Fruit fly (Drosophila melanogaster) whole organism, embryonic: ENCODE data around the gene ND-24.
A peak's percentile ranks its signal among the peaks of the same experiment; 100 is the strongest.

Experiments used
- Atf6 ChIP-seq: fragments of 200-800 bp; sonication (Bioruptor generic); IDR thresholded peaks from 2 replicates; pipeline ENCODE4 v1.3.6; 2022; ENCODE audit warnings: missing biosample characterization, missing genetic modification characterization
- Bdp1 ChIP-seq: fragments of 200-800 bp; sonication (Bioruptor generic); optimal IDR thresholded peaks from 3 replicates; lab custom pipeline; 2016; ENCODE audit warnings: missing biosample characterization, missing genetic modification characterization
- Bteb2 ChIP-seq: fragments of 200-800 bp; sonication (Bioruptor generic); optimal IDR thresholded peaks from 2 replicates; lab custom pipeline; 2016; ENCODE audit warnings: missing biosample characterization, missing genetic modification characterization
- CG10209 ChIP-seq: fragments of 200-800 bp; sonication (Bioruptor generic); optimal IDR thresholded peaks from 3 replicates; lab custom pipeline; 2017; ENCODE audit warnings: missing biosample characterization, mild to moderate bottlenecking, missing genetic modification characterization, missing genetic modification reagents
- CG10565 ChIP-seq: fragments of 200-800 bp; sonication (Bioruptor generic); optimal IDR thresholded peaks from 3 replicates; lab custom pipeline; 2016; ENCODE audit warnings: missing biosample characterization, mild to moderate bottlenecking, missing genetic modification characterization
- CG10654 ChIP-seq: fragments of 200-800 bp; sonication (Bioruptor generic); optimal IDR thresholded peaks from 2 replicates; lab custom pipeline; 2016; ENCODE audit warnings: missing biosample characterization, missing genetic modification characterization
- CG11723 ChIP-seq: fragments of 200-800 bp; sonication (Bioruptor generic); optimal IDR thresholded peaks from 2 replicates; lab custom pipeline; 2017; ENCODE audit warnings: missing biosample characterization, mild to moderate bottlenecking, missing genetic modification characterization
- CG1233 ChIP-seq: fragments of 200-800 bp; sonication (Bioruptor generic); optimal IDR thresholded peaks from 4 replicates; lab custom pipeline; 2018; ENCODE audit warnings: missing biosample characterization, mild to moderate bottlenecking, missing genetic modification characterization
- CG13287 ChIP-seq: fragments of 200-800 bp; sonication (Bioruptor generic); IDR thresholded peaks from 2 replicates; pipeline ENCODE4 v1.3.6; 2022; ENCODE audit warnings: missing biosample characterization, missing genetic modification characterization; ENCODE audit not compliant: partially characterized antibody
- CG13424 ChIP-seq: fragments of 200-800 bp; sonication (Bioruptor generic); optimal IDR thresholded peaks from 2 replicates; lab custom pipeline; 2019; ENCODE audit warnings: missing biosample characterization, mild to moderate bottlenecking, missing genetic modification characterization, moderate library complexity
- CG15479 ChIP-seq: fragments of 200-800 bp; sonication (Bioruptor generic); optimal IDR thresholded peaks from 3 replicates; lab custom pipeline; 2019; ENCODE audit warnings: missing biosample characterization, mild to moderate bottlenecking, missing genetic modification characterization, moderate library complexity
- CG1602 ChIP-seq: fragments of 200-800 bp; sonication (Bioruptor generic); optimal IDR thresholded peaks from 3 replicates; lab custom pipeline; 2016; ENCODE audit warnings: missing biosample characterization, missing genetic modification characterization
- CG17328 ChIP-seq: fragments of 200-800 bp; sonication (Bioruptor generic); IDR thresholded peaks from 2 replicates; pipeline ENCODE4 v1.3.6; 2022; ENCODE audit warnings: missing biosample characterization, missing genetic modification characterization
- CG17361 ChIP-seq: fragments of 200-800 bp; sonication (Bioruptor generic); IDR thresholded peaks from 3 replicates; pipeline ENCODE4 v1.3.6; 2022; ENCODE audit warnings: missing biosample characterization, missing genetic modification characterization
- CG17385 ChIP-seq: fragments of 200-800 bp; sonication (Bioruptor generic); optimal IDR thresholded peaks from 3 replicates; lab custom pipeline; 2018; ENCODE audit warnings: missing biosample characterization, mild to moderate bottlenecking, missing genetic modification characterization
- CG17829 ChIP-seq: fragments of 200-800 bp; optimal IDR thresholded peaks from 2 replicates; lab custom pipeline; 2019; ENCODE audit warnings: missing biosample characterization, mild to moderate bottlenecking, missing genetic modification characterization, moderate library complexity
- CG18476 ChIP-seq: fragments of 200-800 bp; sonication (Bioruptor generic); optimal IDR thresholded peaks from 2 replicates; lab custom pipeline; 2016; ENCODE audit warnings: missing biosample characterization, mild to moderate bottlenecking, missing genetic modification characterization
- CG2129 ChIP-seq: fragments of 200-800 bp; sonication (Bioruptor generic); IDR thresholded peaks from 2 replicates; pipeline ENCODE4 v1.3.6; 2022; ENCODE audit warnings: missing biosample characterization, missing genetic modification characterization; ENCODE audit not compliant: partially characterized antibody
- CG2889 ChIP-seq: fragments of 200-800 bp; sonication (Bioruptor generic); IDR thresholded peaks from 3 replicates; pipeline ENCODE4 v1.3.6; 2022; ENCODE audit warnings: missing biosample characterization, missing genetic modification characterization
- CG31224 ChIP-seq: fragments of 200-800 bp; sonication (Bioruptor generic); IDR thresholded peaks from 2 replicates; pipeline ENCODE4 v1.3.6; 2022; ENCODE audit warnings: missing biosample characterization, missing genetic modification characterization
- CG42726 ChIP-seq: fragments of 200-800 bp; sonication (Bioruptor generic); IDR thresholded peaks from 2 replicates; pipeline ENCODE4 v1.3.6; 2022; ENCODE audit warnings: missing biosample characterization, missing genetic modification characterization; ENCODE audit not compliant: partially characterized antibody
- CG6254 ChIP-seq: fragments of 200-800 bp; sonication (Bioruptor generic); optimal IDR thresholded peaks from 3 replicates; lab custom pipeline; 2017; ENCODE audit warnings: mild to moderate bottlenecking, missing biosample characterization, missing genetic modification reagents, missing genetic modification characterization
- CG6683 ChIP-seq: fragments of 200-800 bp; sonication (Bioruptor generic); optimal IDR thresholded peaks from 2 replicates; lab custom pipeline; 2017; ENCODE audit warnings: missing biosample characterization, mild to moderate bottlenecking, missing genetic modification characterization, missing genetic modification reagents
- CG7556 ChIP-seq: fragments of 200-800 bp; sonication (Bioruptor generic); optimal IDR thresholded peaks from 2 replicates; lab custom pipeline; 2017; ENCODE audit warnings: missing biosample characterization, mild to moderate bottlenecking, missing genetic modification characterization
- CG7786 ChIP-seq: fragments of 200-800 bp; sonication (Bioruptor generic); optimal IDR thresholded peaks from 2 replicates; lab custom pipeline; 2016; ENCODE audit warnings: missing biosample characterization, missing genetic modification characterization
- CkIIα-i1 ChIP-seq: fragments of 200-800 bp; sonication (Bioruptor generic); IDR thresholded peaks from 2 replicates; pipeline ENCODE4 v1.3.6; 2022; ENCODE audit warnings: missing biosample characterization, missing genetic modification characterization
- Dek ChIP-seq: fragments of 200-800 bp; sonication (Bioruptor generic); optimal IDR thresholded peaks from 3 replicates; lab custom pipeline; 2019; ENCODE audit warnings: missing biosample characterization, mild to moderate bottlenecking, missing genetic modification characterization, moderate library complexity
- Dip2 ChIP-seq: fragments of 200-800 bp; sonication (Bioruptor generic); IDR thresholded peaks from 2 replicates; pipeline ENCODE4 v1.3.6; 2022; ENCODE audit warnings: missing biosample characterization, missing genetic modification characterization
- Dip3 ChIP-seq: fragments of 200-800 bp; sonication (Bioruptor generic); optimal IDR thresholded peaks from 3 replicates; lab custom pipeline; 2016; ENCODE audit warnings: missing biosample characterization, missing genetic modification characterization
- HLH4C ChIP-seq: fragments of 200-800 bp; sonication (Bioruptor generic); IDR thresholded peaks from 3 replicates; pipeline ENCODE4 v1.3.6; 2022; ENCODE audit warnings: missing biosample characterization, missing genetic modification characterization; ENCODE audit not compliant: partially characterized antibody
- HmgZ ChIP-seq: fragments of 200-800 bp; sonication (Bioruptor generic); optimal IDR thresholded peaks from 2 replicates; lab custom pipeline; 2018; ENCODE audit warnings: missing biosample characterization, mild to moderate bottlenecking, missing genetic modification characterization
- Hmr ChIP-seq: fragments of 200-800 bp; sonication (Bioruptor generic); optimal IDR thresholded peaks from 3 replicates; lab custom pipeline; 2017; ENCODE audit warnings: mild to moderate bottlenecking, missing biosample characterization, missing genetic modification reagents, missing genetic modification characterization
- Hsf ChIP-seq: fragments of 200-800 bp; sonication (Bioruptor generic); optimal IDR thresholded peaks from 3 replicates; lab custom pipeline; 2016; ENCODE audit warnings: missing biosample characterization, missing genetic modification characterization
- Jarid2 ChIP-seq: fragments of 200-800 bp; sonication (Bioruptor generic); optimal IDR thresholded peaks from 3 replicates; lab custom pipeline; 2017; ENCODE audit warnings: mild to moderate bottlenecking, missing biosample characterization, missing genetic modification reagents, missing genetic modification characterization
- Lim3 ChIP-seq: fragments of 200-800 bp; sonication (Bioruptor generic); IDR thresholded peaks from 2 replicates; pipeline ENCODE4 v1.3.6; 2022; ENCODE audit warnings: missing biosample characterization, missing genetic modification characterization
- MBD-R2 ChIP-seq: fragments of 200-800 bp; sonication (Bioruptor generic); IDR thresholded peaks from 2 replicates; pipeline ENCODE4 v1.3.6; 2022; ENCODE audit warnings: missing biosample characterization, missing genetic modification characterization
- Oaz ChIP-seq: fragments of 200-800 bp; sonication (Bioruptor generic); IDR thresholded peaks from 2 replicates; pipeline ENCODE4 v1.3.6; 2022; ENCODE audit warnings: missing biosample characterization, missing genetic modification characterization
- TFAM ChIP-seq: fragments of 200-800 bp; sonication (Bioruptor generic); optimal IDR thresholded peaks from 2 replicates; lab custom pipeline; 2017; ENCODE audit warnings: missing biosample characterization, missing genetic modification characterization, inconsistent platforms
- al ChIP-seq: fragments of 200-800 bp; sonication (Bioruptor generic); IDR thresholded peaks from 2 replicates; pipeline ENCODE4 v1.3.6; 2022; ENCODE audit warnings: missing biosample characterization, missing genetic modification characterization
- ems ChIP-seq: fragments of 200-800 bp; sonication (Bioruptor generic); optimal IDR thresholded peaks from 3 replicates; lab custom pipeline; 2016; ENCODE audit warnings: missing biosample characterization, missing genetic modification characterization
- fru ChIP-seq: fragments of >200 bp; optimal IDR thresholded peaks from 2 replicates; lab custom pipeline; 2017
- gt ChIP-seq: fragments of 200-800 bp; sonication (Bioruptor generic); IDR thresholded peaks from 2 replicates; pipeline ENCODE4 v1.3.6; 2022; ENCODE audit warnings: missing biosample characterization, missing genetic modification characterization
- jing ChIP-seq: fragments of 200-800 bp; sonication (Bioruptor generic); optimal IDR thresholded peaks from 2 replicates; lab custom pipeline; 2018; ENCODE audit warnings: missing biosample characterization, mild to moderate bottlenecking, missing genetic modification characterization
- kay ChIP-seq: fragments of 200-800 bp; sonication (Bioruptor generic); optimal IDR thresholded peaks from 2 replicates; lab custom pipeline; 2016; ENCODE audit warnings: missing biosample characterization, missing genetic modification characterization
- lilli ChIP-seq: fragments of 200-800 bp; sonication (Bioruptor generic); optimal IDR thresholded peaks from 3 replicates; lab custom pipeline; 2016; ENCODE audit warnings: missing biosample characterization, missing genetic modification characterization
- nerfin-1 ChIP-seq: fragments of 200-800 bp; sonication (Bioruptor generic); optimal IDR thresholded peaks from 3 replicates; lab custom pipeline; 2019; ENCODE audit warnings: missing biosample characterization, mild to moderate bottlenecking, missing genetic modification characterization, moderate library complexity
- pan ChIP-seq, 4 experiments: fragments of >200 bp in 3 of 4; fragments of 200-800 bp in 1 of 4; sonication (Bioruptor generic) in 1 of 4; optimal IDR thresholded peaks in 3 of 4; IDR thresholded peaks in 1 of 4; 2 replicates each; pipeline versions ENCODE4 v1.3.6 to Lab custom; 2017 to 2022; ENCODE audit warnings: missing biosample characterization in 2 of 4, missing genetic modification characterization in 2 of 4, mixed read lengths in 1 of 4
- slp2 ChIP-seq: fragments of 200-800 bp; sonication (Bioruptor generic); optimal IDR thresholded peaks from 2 replicates; lab custom pipeline; 2016; ENCODE audit warnings: missing biosample characterization, missing genetic modification characterization
- trh ChIP-seq: fragments of 200-800 bp; sonication (Bioruptor generic); optimal IDR thresholded peaks from 2 replicates; lab custom pipeline; 2016; ENCODE audit warnings: missing biosample characterization, missing genetic modification characterization

ND-24 gene

DNA sequence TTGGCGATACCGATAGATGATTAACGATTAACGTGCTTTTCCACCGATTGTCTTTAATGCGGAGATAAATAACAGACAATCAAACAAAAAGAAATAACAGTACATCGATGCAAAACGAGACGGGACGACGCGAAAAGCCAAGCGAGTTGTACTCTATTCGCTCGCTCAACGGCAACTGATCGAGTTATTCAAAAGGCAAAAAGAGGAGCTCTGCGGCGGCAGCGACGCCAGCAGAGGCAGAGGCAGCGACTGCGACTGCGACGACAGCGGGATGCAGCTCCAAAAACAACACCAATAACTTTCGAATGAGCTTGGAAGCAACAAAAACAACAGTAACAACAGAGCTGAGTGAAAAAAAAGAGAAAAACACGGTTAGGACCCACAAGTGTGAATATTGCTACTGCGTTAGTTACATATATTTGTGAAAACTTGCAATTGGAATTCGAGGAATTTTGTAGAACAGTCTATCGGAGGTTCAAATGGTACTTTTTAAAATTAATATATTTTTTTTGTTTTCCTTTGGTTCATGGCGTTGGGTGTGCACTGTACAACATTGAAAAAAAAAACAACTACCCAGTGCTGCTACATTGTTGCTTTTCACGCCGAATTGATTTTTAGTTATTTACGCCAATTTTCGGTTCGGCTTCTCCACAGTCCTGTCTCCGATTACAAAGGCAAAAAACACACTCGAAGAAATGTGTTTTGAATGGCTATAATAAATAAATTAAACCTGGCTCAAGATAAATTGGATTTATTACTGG, 51.0 kb downstream of the ND-24 start (continued):
- TF ChIP-seq jing (no peak), CG42726 (GFP tag; lab: Robert Waterston, UW) (no peak), CkIIα-i1 (GFP tag; lab: Robert Waterston, UW) (no peak), Dip2 (GFP tag; lab: Robert Waterston, UW) (no peak), Bdp1 (GFP tag; lab: Kevin White, UChicago) (no peak), HmgZ (tag; lab: Kevin White, UChicago) (no peak), CG13424 (peak; percentile 77), CG6254 (peak; percentile 50), al (GFP tag; lab: Robert Waterston, UW) (0 out of 2 replicates have a peak, but pooled peaks have one; percentile 22), CG31224 (no peak), Hmr (peak; percentile 13), lilli (GFP tag; lab: Kevin White, UChicago) (peak; percentile 67), pan (optimal IDR thresholded peaks at IDR 0.05; lab: Kevin White, UChicago) (no peak), pan (GFP tag; optimal IDR thresholded peaks at IDR 0.05 in 1 of 2, IDR thresholded peaks at IDR 0.05 in 1 of 2) (peak in 1 of 2 experiments; percentile 86), Dip3 (peak; percentile 3), Hsf (GFP tag; lab: Kevin White, UChicago) (peak; percentile 62), CG2889 (GFP tag; lab: Robert Waterston, UW) (peak; percentile 49; the same call in 1 of the 3 replicates), CG7786 (no peak), ems (GFP tag; lab: Kevin White, UChicago) (peak; percentile 39), gt (GFP tag; lab: Robert Waterston, UW) (peak; percentile 59), CG1602 (peak; percentile 59), CG17829 (tag; lab: Kevin White, UChicago) (peak; percentile 55), CG17328 (GFP tag; lab: Robert Waterston, UW) (peak; percentile 87), CG2129 (GFP tag; lab: Robert Waterston, UW) (no peak), CG10654 (GFP tag; lab: Kevin White, UChicago) (no peak), nerfin-1 (tag; lab: Kevin White, UChicago) (peak; percentile 41), kay (GFP tag; lab: Kevin White, UChicago) (peak; percentile 10), Oaz (peak; percentile 76), HLH4C (GFP tag; lab: Robert Waterston, UW) (peak; percentile 33; the same call in 2 of the 3 replicates), CG11723 (GFP tag; lab: Kevin White, UChicago) (no peak), Atf6 (GFP tag; lab: Robert Waterston, UW) (peak; percentile 60; the same call in 1 of the 2 replicates), Jarid2 (GFP tag; lab: Kevin White, UChicago) (no peak), MBD-R2 (no peak; the same call in 1 of the 2 replicates), Lim3 (peak; percentile 54; the same call in 1 of the 2 replicates), TFAM (no peak), slp2 (no peak), CG10565 (GFP tag; lab: Kevin White, UChicago) (no peak), trh (GFP tag; lab: Kevin White, UChicago) (no peak), CG10209 (GFP tag; lab: Kevin White, UChicago) (peak; percentile 39), CG6683 (peak; percentile 16), CG18476 (peak; percentile 42), CG17361 (peak; percentile 65; the same call in 2 of the 3 replicates), fru (lab: Kevin White, UChicago) (no peak), CG13287 (GFP tag; lab: Robert Waterston, UW) (no peak; the same call in 1 of the 2 replicates), CG7556 (GFP tag; lab: Kevin White, UChicago) (peak; percentile 51), Dek (tag; lab: Kevin White, UChicago) (no peak), CG1233 (GFP tag; lab: Kevin White, UChicago) (peak; percentile 15), CG17385 (GFP tag; lab: Kevin White, UChicago) (no peak), CG15479 (GFP tag; lab: Kevin White, UChicago) (no peak), Bteb2 (GFP tag; lab: Kevin White, UChicago) (no peak)
